Worm (Caenorhabditis elegans) whole organism, L4/young adult: ENCODE measurements around the gene rfc-3.

Experiments
- W03F9.2 ChIP-seq: fragments of 150-350 bp; optimal IDR thresholded peaks from 2 replicates; lab custom pipeline; 2014; ENCODE audit warnings: missing biosample characterization, missing genetic modification characterization
- him-1 ChIP-seq: sonication (generic microtip); optimal IDR thresholded peaks from 2 replicates; lab custom pipeline; 2016; ENCODE audit warnings: missing genotype, missing genetic modification reagents, missing genetic modification characterization, missing compliant biosample characterization

ce11 chrIV:13090967-13091366 lies 4.6 kb upstream of the rfc-3 start, which contains the start of gene col-132:
- TF ChIP-seq W03F9.2 (tag; lab: Kevin White, UChicago) (no peak), him-1 (tag; lab: Kevin White, UChicago) (no peak)
